Worm (Caenorhabditis elegans) whole organism, young adult: ENCODE data around the gene ZK666.11.

Experiments
- B0019.2 ChIP-seq: fragments of 200-800 bp; sonication (Bioruptor generic); conservative IDR thresholded peaks from 2 replicates; pipeline ENCODE4 v1.3.6; 2022; ENCODE audit warnings: missing genetic modification reagents, missing genetic modification characterization, missing compliant biosample characterization
- C06A6.2 ChIP-seq: fragments of 200-800 bp; sonication (Bioruptor generic); conservative IDR thresholded peaks from 2 replicates; pipeline ENCODE4 v1.3.6; 2022; ENCODE audit warnings: missing genetic modification characterization, missing compliant biosample characterization
- D2030.7 ChIP-seq: fragments of 200-800 bp; sonication (Bioruptor generic); IDR thresholded peaks from 2 replicates; pipeline ENCODE4 v1.3.6; 2022; ENCODE audit warnings: missing genetic modification reagents, missing genetic modification characterization, missing compliant biosample characterization
- F10E7.11 ChIP-seq: sonication (generic microtip); optimal IDR thresholded peaks from 2 replicates; lab custom pipeline; 2017; ENCODE audit warnings: mild to moderate bottlenecking, missing genetic modification characterization, moderate library complexity, missing compliant biosample characterization
- F22D6.2 ChIP-seq: sonication (generic microtip); optimal IDR thresholded peaks from 2 replicates; lab custom pipeline; 2016; ENCODE audit warnings: mild to moderate bottlenecking, missing genetic modification characterization, missing compliant biosample characterization
- F23B12.7 ChIP-seq: sonication (generic microtip); optimal IDR thresholded peaks from 2 replicates; lab custom pipeline; 2017; ENCODE audit warnings: missing genetic modification characterization, mild to moderate bottlenecking, missing compliant biosample characterization, antibody characterized with exemption, moderate library complexity; ENCODE audit not compliant: insufficient read depth
- F33H1.4 ChIP-seq: fragments of 200-800 bp; sonication (Bioruptor generic); IDR thresholded peaks from 2 replicates; pipeline ENCODE4 v1.3.6; 2022; ENCODE audit warnings: missing genetic modification reagents, missing genetic modification characterization, missing compliant biosample characterization
- F49E8.2 ChIP-seq: sonication (generic microtip); optimal IDR thresholded peaks from 3 replicates; lab custom pipeline; 2017; ENCODE audit warnings: missing genetic modification characterization, mild to moderate bottlenecking, missing compliant biosample characterization, antibody characterized with exemption, moderate library complexity; ENCODE audit not compliant: insufficient read depth
- F57A8.1 ChIP-seq: fragments of 200-800 bp; sonication (Bioruptor generic); optimal IDR thresholded peaks from 2 replicates; lab custom pipeline; 2018; ENCODE audit warnings: mild to moderate bottlenecking, missing genetic modification characterization, moderate library complexity, missing compliant biosample characterization
- F57C9.4 ChIP-seq: sonication (generic microtip); optimal IDR thresholded peaks from 2 replicates; lab custom pipeline; 2017; ENCODE audit warnings: mild to moderate bottlenecking, missing genetic modification characterization, missing compliant biosample characterization
- K12H6.12 ChIP-seq: fragments of 200-800 bp; sonication (Bioruptor generic); optimal IDR thresholded peaks from 2 replicates; lab custom pipeline; 2018; ENCODE audit warnings: mild to moderate bottlenecking, missing genetic modification characterization, missing compliant biosample characterization
- Y79H2A.3 ChIP-seq: fragments of 200-800 bp; sonication (Bioruptor generic); conservative IDR thresholded peaks from 2 replicates; pipeline ENCODE4 v1.3.6; 2022; ENCODE audit warnings: missing genetic modification reagents, missing genetic modification characterization, missing compliant biosample characterization
- ZK185.1 ChIP-seq: sonication (generic microtip); optimal IDR thresholded peaks from 2 replicates; lab custom pipeline; 2016; ENCODE audit warnings: mild to moderate bottlenecking, missing genetic modification characterization, missing compliant biosample characterization; ENCODE audit not compliant: poor library complexity, severe bottlenecking
- aptf-2 ChIP-seq: fragments of 200-800 bp; sonication (Bioruptor generic); conservative IDR thresholded peaks from 2 replicates; pipeline ENCODE4 v1.3.6; 2022; ENCODE audit warnings: missing genetic modification reagents, missing genetic modification characterization, missing compliant biosample characterization
- atf-7 ChIP-seq: sonication (generic microtip); optimal IDR thresholded peaks from 2 replicates; lab custom pipeline; 2017; ENCODE audit warnings: mild to moderate bottlenecking, missing genetic modification characterization, missing compliant biosample characterization
- athp-1 ChIP-seq: sonication (generic microtip); optimal IDR thresholded peaks from 2 replicates; lab custom pipeline; 2017; ENCODE audit warnings: mild to moderate bottlenecking, missing genetic modification characterization, missing compliant biosample characterization
- ceh-27 ChIP-seq: fragments of 200-800 bp; sonication (Bioruptor generic); optimal IDR thresholded peaks from 2 replicates; lab custom pipeline; 2018; ENCODE audit warnings: mild to moderate bottlenecking, missing genetic modification characterization, moderate library complexity, missing compliant biosample characterization
- chd-7 ChIP-seq: sonication (generic microtip); optimal IDR thresholded peaks from 2 replicates; lab custom pipeline; 2016; ENCODE audit warnings: mild to moderate bottlenecking, missing genetic modification characterization, moderate library complexity, missing compliant biosample characterization
- dox-1 ChIP-seq: fragments of 200-800 bp; sonication (Bioruptor generic); IDR thresholded peaks from 2 replicates; pipeline ENCODE4 v1.3.6; 2022; ENCODE audit warnings: missing genetic modification reagents, missing genetic modification characterization, missing compliant biosample characterization
- dpff-1 ChIP-seq: sonication (generic microtip); optimal IDR thresholded peaks from 2 replicates; lab custom pipeline; 2017; ENCODE audit warnings: mild to moderate bottlenecking, missing genetic modification characterization, missing compliant biosample characterization
- him-1 ChIP-seq: sonication (generic microtip); optimal IDR thresholded peaks from 2 replicates; lab custom pipeline; 2016; ENCODE audit warnings: missing genotype, missing genetic modification reagents, missing genetic modification characterization, missing compliant biosample characterization
- hlh-12 ChIP-seq: sonication (generic microtip); optimal IDR thresholded peaks from 2 replicates; lab custom pipeline; 2016; ENCODE audit warnings: missing genetic modification characterization, missing compliant biosample characterization
- lag-1 ChIP-seq: fragments of 200-800 bp; sonication (Bioruptor generic); IDR thresholded peaks from 2 replicates; pipeline ENCODE4 v1.3.6; 2022; ENCODE audit warnings: missing genetic modification reagents, missing genetic modification characterization, missing compliant biosample characterization
- lin-40 ChIP-seq: sonication (generic microtip); optimal IDR thresholded peaks from 2 replicates; lab custom pipeline; 2016; ENCODE audit warnings: missing genetic modification characterization, mild to moderate bottlenecking, missing compliant biosample characterization, missing genotype, missing genetic modification reagents
- lsy-27 ChIP-seq: sonication (generic microtip); optimal IDR thresholded peaks from 2 replicates; lab custom pipeline; 2017; ENCODE audit warnings: missing genetic modification characterization, mild to moderate bottlenecking, missing compliant biosample characterization, antibody characterized with exemption, missing genotype, borderline replicate concordance; ENCODE audit not compliant: insufficient read depth
- nfya-2 ChIP-seq: fragments of 200-800 bp; sonication (Bioruptor generic); IDR thresholded peaks from 2 replicates; pipeline ENCODE4 v1.3.6; 2022; ENCODE audit warnings: missing genetic modification reagents, missing genetic modification characterization, missing compliant biosample characterization
- nhr-90 ChIP-seq: sonication (generic microtip); optimal IDR thresholded peaks from 2 replicates; lab custom pipeline; 2016; ENCODE audit warnings: missing genotype, mild to moderate bottlenecking, missing genetic modification characterization, missing compliant biosample characterization
- rec-8 ChIP-seq, 2 experiments: sonication (generic microtip); optimal IDR thresholded peaks; 2 replicates each; lab custom pipeline; 2016; ENCODE audit warnings: mild to moderate bottlenecking in 2 of 2, missing genetic modification characterization in 2 of 2, missing genetic modification reagents in 2 of 2, missing genotype in 2 of 2, missing biosample characterization in 1 of 2, missing compliant biosample characterization in 1 of 2, moderate library complexity in 1 of 2
- sdz-38 ChIP-seq: sonication (generic microtip); optimal IDR thresholded peaks from 2 replicates; lab custom pipeline; 2016; ENCODE audit warnings: missing genotype, missing genetic modification characterization, missing compliant biosample characterization
- somi-1 ChIP-seq: fragments of 200-800 bp; sonication (Bioruptor generic); optimal IDR thresholded peaks from 2 replicates; lab custom pipeline; 2018; ENCODE audit warnings: mild to moderate bottlenecking, missing genetic modification characterization, missing compliant biosample characterization
- tbp1 ChIP-seq: fragments of 200-800 bp; sonication (Bioruptor generic); optimal IDR thresholded peaks from 2 replicates; lab custom pipeline; 2018; ENCODE audit warnings: mild to moderate bottlenecking, missing genetic modification characterization, missing compliant biosample characterization
- xnd-1 ChIP-seq: sonication (generic microtip); optimal IDR thresholded peaks from 2 replicates; lab custom pipeline; 2016; ENCODE audit warnings: missing genotype, missing genetic modification reagents, missing genetic modification characterization, missing compliant biosample characterization
- zim-3 ChIP-seq: sonication (generic microtip); optimal IDR thresholded peaks from 2 replicates; lab custom pipeline; 2017; ENCODE audit warnings: mild to moderate bottlenecking, missing genetic modification characterization, moderate library complexity, missing compliant biosample characterization
- ztf-18 ChIP-seq: sonication (generic microtip); optimal IDR thresholded peaks from 2 replicates; lab custom pipeline; 2016; ENCODE audit warnings: missing genotype, mild to moderate bottlenecking, missing genetic modification characterization, missing compliant biosample characterization
- ztf-28 ChIP-seq: fragments of 200-800 bp; sonication (Bioruptor generic); IDR thresholded peaks from 2 replicates; pipeline ENCODE4 v1.3.6; 2022; ENCODE audit warnings: missing genetic modification reagents, missing genetic modification characterization, missing compliant biosample characterization

ZK666.11 gene

DNA sequence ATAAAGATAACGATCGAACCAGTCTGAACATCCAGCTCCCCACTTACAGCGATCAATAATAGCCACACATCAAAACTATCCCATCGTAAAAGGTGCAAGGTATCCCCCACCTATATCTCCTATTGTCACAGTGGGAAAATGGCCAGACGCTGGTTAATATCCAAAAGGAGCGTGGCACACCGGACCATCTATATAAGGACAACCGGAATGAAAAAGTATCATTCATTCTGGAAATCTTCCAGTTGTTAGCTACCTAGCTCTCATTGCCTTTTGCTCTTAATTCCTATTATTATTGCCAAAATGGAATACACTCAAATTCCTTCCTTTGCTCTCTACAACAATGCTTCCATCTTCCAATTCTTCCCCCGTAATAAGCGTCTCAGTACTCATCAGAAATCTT lies 5.4 kb upstream of the ZK666.11 start, which contains the start of gene ZK666.4:
TSS of gene ZK666.4 (plus strand) at position 301 of the 400 bp plus-strand sequence.
- TF ChIP-seq aptf-2 (GFP tag; lab: Robert Waterston, UW) (no peak), ztf-28 (GFP tag; lab: Robert Waterston, UW) (no peak), him-1 (tag; lab: Kevin White, UChicago) (no peak), C06A6.2 (GFP tag; lab: Robert Waterston, UW) (no peak), Y79H2A.3 (GFP tag; lab: Robert Waterston, UW) (no peak), rec-8 (tag; optimal IDR thresholded peaks at IDR 0.05; lab: Kevin White, UChicago) (no peak), xnd-1 (tag; lab: Kevin White, UChicago) (no peak), lag-1 (no peak), D2030.7 (GFP tag; lab: Robert Waterston, UW) (no peak)

ce11 chrII:10479348-10479747 lies 3.0 kb upstream of the ZK666.11 start, which contains the start of gene clec-59:
clec-59 (minus strand) TSS chrII:10479448.
- TF ChIP-seq F57C9.4 (tag; lab: Kevin White, UChicago) (no peak), dox-1 (no peak), lsy-27 (tag; lab: Kevin White, UChicago) (no peak), somi-1 (no peak), K12H6.12 (tag; lab: Kevin White, UChicago) (no peak), ceh-27 (GFP tag; lab: Kevin White, UChicago) (no peak), B0019.2 (GFP tag; lab: Robert Waterston, UW) (no peak), F49E8.2 (tag; lab: Kevin White, UChicago) (no peak), hlh-12 (tag; lab: Kevin White, UChicago) (no peak), F23B12.7 (tag; lab: Kevin White, UChicago) (no peak), ZK185.1 (no peak), dpff-1 (no peak), F22D6.2 (tag; lab: Kevin White, UChicago) (no peak), tbp1 (GFP tag; lab: Kevin White, UChicago) (no peak), atf-7 (tag; lab: Kevin White, UChicago) (no peak), nfya-2 (GFP tag; lab: Robert Waterston, UW) (no peak), Y79H2A.3 (GFP tag; lab: Robert Waterston, UW) (no peak)

ce11 chrII:10480043-10480442 lies 2.3 kb upstream of the ZK666.11 start:
- TF ChIP-seq ztf-18 (tag; lab: Kevin White, UChicago), result no peak
- no peak for TF ChIP-seq chd-7 (tag; lab: Kevin White, UChicago)
- TF ChIP-seq F33H1.4 (GFP tag; lab: Robert Waterston, UW), result no peak
- no peak for TF ChIP-seq tbp1 (GFP tag; lab: Kevin White, UChicago)
- no peak for TF ChIP-seq ztf-28 (GFP tag; lab: Robert Waterston, UW)
- no peak for TF ChIP-seq lin-40 (tag; lab: Kevin White, UChicago)
- TF ChIP-seq zim-3 (tag; lab: Kevin White, UChicago), result no peak
- no peak for TF ChIP-seq C06A6.2 (GFP tag; lab: Robert Waterston, UW)
- no peak for TF ChIP-seq nhr-90 (tag; lab: Kevin White, UChicago)
- TF ChIP-seq F10E7.11 (tag; lab: Kevin White, UChicago), result no peak
- TF ChIP-seq athp-1 (tag; lab: Kevin White, UChicago), result no peak
- TF ChIP-seq sdz-38 (tag; lab: Kevin White, UChicago), result no peak
- no peak for TF ChIP-seq F57A8.1 (GFP tag; lab: Kevin White, UChicago)
